Fruit fly (Drosophila melanogaster): ENCODE results near the gene Smr.

- no peak for TF ChIP-seq ovo (GFP tag; optimal IDR thresholded peaks at IDR 0.05)
- peak; percentile 7 for TF ChIP-seq kay (GFP tag; ENCODE audit: borderline replicate concordance)
- no peak for TF ChIP-seq toe (GFP tag; optimal IDR thresholded peaks at IDR 0.05)
- no peak for TF ChIP-seq CG11617 (GFP tag; optimal IDR thresholded peaks at IDR 0.05)
- no peak for TF ChIP-seq tj (GFP tag; optimal IDR thresholded peaks at IDR 0.05)
- no peak for TF ChIP-seq CG33017 (tag; optimal IDR thresholded peaks at IDR 0.05)
- no peak for TF ChIP-seq Mnt (GFP tag; optimal IDR thresholded peaks at IDR 0.05)
- TF ChIP-seq cnc (optimal IDR thresholded peaks at IDR 0.05): no peak
- no peak for TF ChIP-seq CG1620 (GFP tag; optimal IDR thresholded peaks at IDR 0.05)
- TF ChIP-seq Crg-1 (GFP tag; optimal IDR thresholded peaks at IDR 0.05): no peak
Measured at dm6 chrX:12777195-12777594, 34.8 kb upstream of the Smr start.

All from whole organism, adult.